Fruit fly (Drosophila melanogaster) whole organism, embryonic: ENCODE measurements around the gene CG5909.
A peak's percentile ranks its signal among the peaks of the same experiment; 100 is the strongest.

Experiments used
- CG10267 ChIP-seq: fragments of 200-800 bp; sonication (Bioruptor generic); optimal IDR thresholded peaks from 2 replicates; lab custom pipeline; 2018; ENCODE audit warnings: missing biosample characterization, mild to moderate bottlenecking, missing genetic modification characterization, moderate library complexity
- CG10274 ChIP-seq: fragments of 200-800 bp; sonication (Bioruptor generic); optimal IDR thresholded peaks from 3 replicates; lab custom pipeline; 2017; ENCODE audit warnings: missing biosample characterization, mild to moderate bottlenecking, missing genetic modification characterization
- CG10321 ChIP-seq: fragments of 200-800 bp; sonication (Bioruptor generic); IDR thresholded peaks from 2 replicates; pipeline ENCODE4 v1.3.6; 2022; ENCODE audit warnings: missing biosample characterization, missing genetic modification characterization
- CG11695 ChIP-seq: fragments of 200-800 bp; sonication (Bioruptor generic); IDR thresholded peaks from 3 replicates; pipeline ENCODE4 v1.3.6; 2022; ENCODE audit warnings: missing biosample characterization, missing genetic modification characterization
- CG1233 ChIP-seq: fragments of 200-800 bp; sonication (Bioruptor generic); optimal IDR thresholded peaks from 4 replicates; lab custom pipeline; 2018; ENCODE audit warnings: missing biosample characterization, mild to moderate bottlenecking, missing genetic modification characterization
- CG12942 ChIP-seq: fragments of 200-800 bp; sonication (Bioruptor generic); optimal IDR thresholded peaks from 3 replicates; lab custom pipeline; 2016; ENCODE audit warnings: missing biosample characterization, missing genetic modification characterization
- CG13624 ChIP-seq: fragments of 200-800 bp; sonication (Bioruptor generic); optimal IDR thresholded peaks from 2 replicates; lab custom pipeline; 2016; ENCODE audit warnings: missing biosample characterization, missing genetic modification characterization
- CG13894 ChIP-seq: fragments of 200-800 bp; sonication (Bioruptor generic); optimal IDR thresholded peaks from 3 replicates; lab custom pipeline; 2018; ENCODE audit warnings: missing biosample characterization, mild to moderate bottlenecking, missing genetic modification characterization, moderate library complexity
- CG16779 ChIP-seq: fragments of 200-800 bp; sonication (Bioruptor generic); IDR thresholded peaks from 2 replicates; pipeline ENCODE4 v1.3.6; 2022; ENCODE audit warnings: missing biosample characterization, missing genetic modification characterization
- CG17359 ChIP-seq: fragments of 200-800 bp; sonication (Bioruptor generic); optimal IDR thresholded peaks from 3 replicates; lab custom pipeline; 2018; ENCODE audit warnings: missing biosample characterization, mild to moderate bottlenecking, missing genetic modification characterization, moderate library complexity
- CG18619 ChIP-seq: fragments of 200-800 bp; sonication (Bioruptor generic); optimal IDR thresholded peaks from 3 replicates; lab custom pipeline; 2017; ENCODE audit warnings: missing biosample characterization, mild to moderate bottlenecking, missing genetic modification characterization
- CG2712 ChIP-seq: fragments of 200-800 bp; optimal IDR thresholded peaks from 3 replicates; lab custom pipeline; 2019; ENCODE audit warnings: missing biosample characterization, mild to moderate bottlenecking, missing genetic modification characterization, moderate library complexity
- CG31224 ChIP-seq: fragments of 200-800 bp; sonication (Bioruptor generic); IDR thresholded peaks from 2 replicates; pipeline ENCODE4 v1.3.6; 2022; ENCODE audit warnings: missing biosample characterization, missing genetic modification characterization
- CG3847 ChIP-seq: fragments of 200-800 bp; sonication (Bioruptor generic); IDR thresholded peaks from 2 replicates; pipeline ENCODE4 v1.3.6; 2022; ENCODE audit warnings: missing biosample characterization, missing genetic modification characterization
- CG4404 ChIP-seq: fragments of 200-800 bp; sonication (Bioruptor generic); IDR thresholded peaks from 2 replicates; pipeline ENCODE4 v1.3.6; 2022; ENCODE audit warnings: missing biosample characterization, missing genetic modification characterization
- CG5180 ChIP-seq: fragments of 200-800 bp; sonication (Bioruptor generic); optimal IDR thresholded peaks from 3 replicates; lab custom pipeline; 2017; ENCODE audit warnings: missing biosample characterization, missing genetic modification characterization, mild to moderate bottlenecking, moderate library complexity, missing genetic modification reagents
- CG6175 ChIP-seq: fragments of 200-800 bp; sonication (Bioruptor generic); IDR thresholded peaks from 3 replicates; pipeline ENCODE4 v1.3.6; 2022; ENCODE audit warnings: missing biosample characterization, missing genetic modification characterization
- CG6689 ChIP-seq: fragments of 200-800 bp; sonication (Bioruptor generic); IDR thresholded peaks from 2 replicates; pipeline ENCODE4 v1.3.6; 2022; ENCODE audit warnings: missing biosample characterization, missing genetic modification characterization
- CG8359 ChIP-seq: fragments of 200-800 bp; sonication (Bioruptor generic); optimal IDR thresholded peaks from 2 replicates; lab custom pipeline; 2017; ENCODE audit warnings: missing biosample characterization, mild to moderate bottlenecking, missing genetic modification characterization, borderline replicate concordance
- Camta ChIP-seq: fragments of 200-800 bp; sonication (Bioruptor generic); optimal IDR thresholded peaks from 2 replicates; lab custom pipeline; 2016; ENCODE audit warnings: missing biosample characterization, missing genetic modification characterization
- D ChIP-seq, 2 experiments: fragments of 200-800 bp in 1 of 2; fragments of >200 bp in 1 of 2; sonication (Bioruptor generic) in 1 of 2; optimal IDR thresholded peaks; 2 replicates in 1 of 2; 3 replicates in 1 of 2; lab custom pipeline; 2017; ENCODE audit warnings: mild to moderate bottlenecking in 1 of 2, missing biosample characterization in 1 of 2, missing genetic modification characterization in 1 of 2, missing genetic modification reagents in 1 of 2
- Dip2 ChIP-seq: fragments of 200-800 bp; sonication (Bioruptor generic); IDR thresholded peaks from 2 replicates; pipeline ENCODE4 v1.3.6; 2022; ENCODE audit warnings: missing biosample characterization, missing genetic modification characterization
- Dp ChIP-seq: fragments of 200-800 bp; sonication (Bioruptor generic); optimal IDR thresholded peaks from 2 replicates; lab custom pipeline; 2018; ENCODE audit warnings: missing biosample characterization, mild to moderate bottlenecking, missing genetic modification characterization, moderate library complexity
- E2f2 ChIP-seq: fragments of 200-800 bp; sonication (Bioruptor generic); IDR thresholded peaks from 2 replicates; pipeline ENCODE4 v1.3.6; 2022; ENCODE audit warnings: missing biosample characterization, missing genetic modification characterization
- GATAe ChIP-seq: fragments of 200-800 bp; sonication (Bioruptor generic); conservative IDR thresholded peaks from 2 replicates; pipeline ENCODE4 v1.3.6; 2022; ENCODE audit warnings: missing biosample characterization, missing genetic modification characterization
- Gsc ChIP-seq: fragments of 200-800 bp; sonication (Bioruptor generic); IDR thresholded peaks from 2 replicates; pipeline ENCODE4 v1.3.6; 2022; ENCODE audit warnings: missing biosample characterization, missing genetic modification characterization
- Jarid2 ChIP-seq: fragments of 200-800 bp; sonication (Bioruptor generic); optimal IDR thresholded peaks from 3 replicates; lab custom pipeline; 2017; ENCODE audit warnings: mild to moderate bottlenecking, missing biosample characterization, missing genetic modification reagents, missing genetic modification characterization
- Lim3 ChIP-seq: fragments of 200-800 bp; sonication (Bioruptor generic); IDR thresholded peaks from 2 replicates; pipeline ENCODE4 v1.3.6; 2022; ENCODE audit warnings: missing biosample characterization, missing genetic modification characterization
- Med ChIP-seq: fragments of 200-800 bp; sonication (Bioruptor generic); peaks from one replicate; lab custom pipeline; 2016; ENCODE audit warnings: missing biosample characterization, missing genetic modification characterization, mild to moderate bottlenecking, inconsistent platforms, moderate library complexity
- Mrtf ChIP-seq: fragments of 200-800 bp; sonication (Bioruptor generic); IDR thresholded peaks from 3 replicates; pipeline ENCODE4 v1.3.6; 2022; ENCODE audit warnings: missing biosample characterization, missing genetic modification characterization
- Optix ChIP-seq: fragments of 200-800 bp; sonication (Bioruptor generic); IDR thresholded peaks from 3 replicates; pipeline ENCODE4 v1.3.6; 2022; ENCODE audit warnings: missing biosample characterization, missing genetic modification characterization
- Xbp1 ChIP-seq: fragments of 200-800 bp; sonication (Bioruptor generic); optimal IDR thresholded peaks from 3 replicates; lab custom pipeline; 2016; ENCODE audit warnings: missing biosample characterization, mild to moderate bottlenecking, missing genetic modification characterization
- Xrp1 ChIP-seq: fragments of 200-800 bp; sonication (Bioruptor generic); IDR thresholded peaks from 2 replicates; pipeline ENCODE4 v1.3.6; 2022; ENCODE audit warnings: missing biosample characterization, missing genetic modification characterization
- ash1 ChIP-seq: fragments of 200-800 bp; sonication (Bioruptor generic); optimal IDR thresholded peaks from 2 replicates; lab custom pipeline; 2018; ENCODE audit warnings: missing biosample characterization, mild to moderate bottlenecking, missing genetic modification characterization
- chif ChIP-seq, 2 experiments: fragments of 200-800 bp; sonication (Bioruptor generic); optimal IDR thresholded peaks; 3 replicates each; lab custom pipeline; 2016; ENCODE audit warnings: missing biosample characterization in 2 of 2, missing genetic modification characterization in 2 of 2
- ci ChIP-seq: fragments of 200-800 bp; sonication (Bioruptor generic); IDR thresholded peaks from 3 replicates; pipeline ENCODE4 v1.3.6; 2022; ENCODE audit warnings: missing biosample characterization, missing genetic modification characterization
- croc ChIP-seq: fragments of 200-800 bp; sonication (Bioruptor generic); conservative IDR thresholded peaks from 3 replicates; pipeline ENCODE4 v1.3.6; 2022; ENCODE audit warnings: missing biosample characterization, missing genetic modification characterization
- dan ChIP-seq: fragments of 200-800 bp; sonication (Bioruptor generic); IDR thresholded peaks from 2 replicates; pipeline ENCODE4 v1.3.6; 2022; ENCODE audit warnings: missing biosample characterization, missing genetic modification characterization
- en ChIP-seq: fragments of 200-800 bp; sonication (Bioruptor generic); optimal IDR thresholded peaks from 2 replicates; lab custom pipeline; 2016; ENCODE audit warnings: missing biosample characterization, missing genetic modification characterization
- her ChIP-seq: fragments of 200-800 bp; sonication (Bioruptor generic); optimal IDR thresholded peaks from 2 replicates; lab custom pipeline; 2016; ENCODE audit warnings: missing biosample characterization, missing genetic modification characterization
- hth ChIP-seq: fragments of >200 bp; optimal IDR thresholded peaks from 2 replicates; lab custom pipeline; 2017; ENCODE audit warnings: inconsistent platforms
- kay ChIP-seq: fragments of 200-800 bp; sonication (Bioruptor generic); optimal IDR thresholded peaks from 2 replicates; lab custom pipeline; 2016; ENCODE audit warnings: missing biosample characterization, missing genetic modification characterization
- nerfin-1 ChIP-seq: fragments of 200-800 bp; sonication (Bioruptor generic); optimal IDR thresholded peaks from 3 replicates; lab custom pipeline; 2019; ENCODE audit warnings: missing biosample characterization, mild to moderate bottlenecking, missing genetic modification characterization, moderate library complexity
- pb ChIP-seq: fragments of 200-800 bp; sonication (Bioruptor generic); optimal IDR thresholded peaks from 3 replicates; lab custom pipeline; 2016; ENCODE audit warnings: missing biosample characterization, missing genetic modification characterization
- pros ChIP-seq: fragments of 200-800 bp; sonication (Bioruptor generic); optimal IDR thresholded peaks from 3 replicates; lab custom pipeline; 2019; ENCODE audit warnings: missing biosample characterization, mild to moderate bottlenecking, missing genetic modification characterization, moderate library complexity
- salm ChIP-seq: fragments of 200-800 bp; sonication (Bioruptor generic); optimal IDR thresholded peaks from 2 replicates; lab custom pipeline; 2018; ENCODE audit warnings: missing biosample characterization, mild to moderate bottlenecking, missing genetic modification characterization
- sima ChIP-seq: fragments of 200-800 bp; sonication (Bioruptor generic); optimal IDR thresholded peaks from 2 replicates; lab custom pipeline; 2016; ENCODE audit warnings: missing biosample characterization, missing genetic modification characterization
- sug ChIP-seq: fragments of 200-800 bp; optimal IDR thresholded peaks from 2 replicates; lab custom pipeline; 2019; ENCODE audit warnings: missing biosample characterization, mild to moderate bottlenecking, missing genetic modification characterization, moderate library complexity
- vfl ChIP-seq: fragments of 200-800 bp; sonication (Bioruptor generic); optimal IDR thresholded peaks from 2 replicates; lab custom pipeline; 2016; ENCODE audit warnings: missing biosample characterization, missing genetic modification characterization
- zf30C ChIP-seq: fragments of 200-800 bp; sonication (Bioruptor generic); optimal IDR thresholded peaks from 3 replicates; lab custom pipeline; 2018; ENCODE audit warnings: missing biosample characterization, mild to moderate bottlenecking, missing genetic modification characterization

CG5909 gene

dm6 chr3R:27208724-27209343 lies 47.9 kb downstream of the CG5909 start (continued):
- TF ChIP-seq CG13624 (GFP tag; lab: Kevin White, UChicago): no peak
- no peak for TF ChIP-seq GATAe (GFP tag; lab: Robert Waterston, UW)
- TF ChIP-seq ci (GFP tag; lab: Robert Waterston, UW): peak; percentile 67; the same call in 2 of the 3 replicates
- TF ChIP-seq pb (GFP tag; lab: Kevin White, UChicago): no peak
- TF ChIP-seq Optix: no peak
- peak; percentile 58; the same call in 1 of the 3 replicates for TF ChIP-seq CG11695
- no peak for TF ChIP-seq Dp (GFP tag; lab: Kevin White, UChicago)
- no peak for TF ChIP-seq CG10274 (GFP tag; lab: Kevin White, UChicago)
- no peak for TF ChIP-seq ash1
- peak; percentile 68; the same call in 1 of the 2 replicates for TF ChIP-seq Xrp1 (GFP tag; lab: Robert Waterston, UW)
- peak; percentile 22; the same call in 1 of the 2 replicates for TF ChIP-seq CG4404 (GFP tag; lab: Robert Waterston, UW)
- TF ChIP-seq CG8359: peak; percentile 42
- TF ChIP-seq CG3847 (GFP tag; lab: Robert Waterston, UW): peak; percentile 36
- no peak for TF ChIP-seq CG6689 (GFP tag; lab: Robert Waterston, UW)
- TF ChIP-seq Camta (GFP tag; lab: Kevin White, UChicago): peak; percentile 35
- no peak for TF ChIP-seq CG6175
- TF ChIP-seq sug (tag; lab: Kevin White, UChicago): no peak
- peak; percentile 49 for TF ChIP-seq CG5180
- TF ChIP-seq nerfin-1: peak; percentile 40
- no peak for TF ChIP-seq sima (GFP tag; lab: Kevin White, UChicago)
- TF ChIP-seq chif (GFP tag; optimal IDR thresholded peaks at IDR 0.05; lab: Kevin White, UChicago): peak in 1 of 2 experiments; percentile 15
- no peak for TF ChIP-seq CG31224 (GFP tag; lab: Robert Waterston, UW)
- TF ChIP-seq Med (GFP tag; lab: Kevin White, UChicago): peak; percentile 79
- no peak for TF ChIP-seq kay (GFP tag; lab: Kevin White, UChicago)
- no peak for TF ChIP-seq croc (GFP tag; lab: Robert Waterston, UW)
- TF ChIP-seq CG10267 (tag; lab: Kevin White, UChicago): no peak
- TF ChIP-seq CG2712 (tag; lab: Kevin White, UChicago): peak; percentile 20
- peak; percentile 27 for TF ChIP-seq CG12942 (GFP tag; lab: Kevin White, UChicago)
- TF ChIP-seq Xbp1 (GFP tag; lab: Kevin White, UChicago): no peak
- TF ChIP-seq CG16779: no peak
- TF ChIP-seq her (GFP tag; lab: Kevin White, UChicago): peak; percentile 49
- TF ChIP-seq CG13894 (tag; lab: Kevin White, UChicago): no peak
- no peak for TF ChIP-seq Gsc (GFP tag; lab: Robert Waterston, UW)
- no peak for TF ChIP-seq hth (lab: Kevin White, UChicago)
- TF ChIP-seq vfl (GFP tag; lab: Kevin White, UChicago): no peak
- no peak for TF ChIP-seq Jarid2
- 0 out of 2 replicates have a peak, but pooled peaks have one; percentile 10 for TF ChIP-seq E2f2
- no peak for TF ChIP-seq dan (GFP tag; lab: Robert Waterston, UW)
- TF ChIP-seq Dip2 (GFP tag; lab: Robert Waterston, UW): no peak
- no peak for TF ChIP-seq CG10321 (GFP tag; lab: Robert Waterston, UW)
- TF ChIP-seq pros (GFP tag; lab: Kevin White, UChicago): no peak
- peak; percentile 60 for TF ChIP-seq CG1233 (GFP tag; lab: Kevin White, UChicago)
- no peak for TF ChIP-seq D (optimal IDR thresholded peaks at IDR 0.05; lab: Kevin White, UChicago)
- peak; percentile 70 for TF ChIP-seq D (GFP tag; optimal IDR thresholded peaks at IDR 0.05; lab: Kevin White, UChicago)
- TF ChIP-seq salm (tag; lab: Kevin White, UChicago): peak; percentile 19
- TF ChIP-seq CG18619 (GFP tag; lab: Kevin White, UChicago): peak; percentile 47
- TF ChIP-seq zf30C (GFP tag; lab: Kevin White, UChicago): no peak
- TF ChIP-seq CG17359 (tag; lab: Kevin White, UChicago): peak; percentile 60
- TF ChIP-seq en (GFP tag; lab: Kevin White, UChicago): peak; percentile 2
- TF ChIP-seq Mrtf (GFP tag; lab: Robert Waterston, UW): no peak
- no peak for TF ChIP-seq Lim3
